Worm (Caenorhabditis elegans) whole organism, young adult: ENCODE results near the gene C29E4.11.

ENCODE experiments used
- ccch-3 ChIP-seq: fragments of 200-800 bp; sonication (Bioruptor generic); optimal IDR thresholded peaks from 2 replicates; lab custom pipeline; 2018; ENCODE audit warnings: mild to moderate bottlenecking, missing genetic modification characterization, missing compliant biosample characterization
- ceh-100 ChIP-seq: fragments of 200-800 bp; sonication (Bioruptor generic); IDR thresholded peaks from 2 replicates; pipeline ENCODE4 v1.3.6; 2022; ENCODE audit warnings: missing genetic modification reagents, missing genetic modification characterization, missing compliant biosample characterization
- ceh-27 ChIP-seq: fragments of 200-800 bp; sonication (Bioruptor generic); optimal IDR thresholded peaks from 2 replicates; lab custom pipeline; 2018; ENCODE audit warnings: mild to moderate bottlenecking, missing genetic modification characterization, moderate library complexity, missing compliant biosample characterization
- gei-17 ChIP-seq: fragments of 200-800 bp; sonication (Bioruptor generic); optimal IDR thresholded peaks from 2 replicates; lab custom pipeline; 2018; ENCODE audit warnings: mild to moderate bottlenecking, missing genetic modification characterization, missing compliant biosample characterization
- lir-1 ChIP-seq: fragments of 200-800 bp; sonication (Bioruptor generic); conservative IDR thresholded peaks from 2 replicates; pipeline ENCODE4 v1.3.6; 2022; ENCODE audit warnings: missing genetic modification reagents, missing genetic modification characterization, missing compliant biosample characterization
- mel-28 ChIP-seq: sonication (generic microtip); optimal IDR thresholded peaks from 2 replicates; lab custom pipeline; 2016; ENCODE audit warnings: borderline replicate concordance, mild to moderate bottlenecking, missing genetic modification characterization, missing compliant biosample characterization
- nhr-27 ChIP-seq: fragments of 200-800 bp; sonication (Bioruptor generic); optimal IDR thresholded peaks from 2 replicates; lab custom pipeline; 2018; ENCODE audit warnings: mild to moderate bottlenecking, missing genetic modification characterization, moderate library complexity, missing compliant biosample characterization
- snpc-1.3 ChIP-seq: sonication (generic microtip); optimal IDR thresholded peaks from 2 replicates; lab custom pipeline; 2017; ENCODE audit warnings: missing genetic modification characterization, mild to moderate bottlenecking, missing compliant biosample characterization, antibody characterized with exemption, moderate library complexity, missing genotype, missing genetic modification reagents; ENCODE audit not compliant: insufficient read depth
- tbx-9 ChIP-seq: sonication (generic microtip); optimal IDR thresholded peaks from 2 replicates; lab custom pipeline; 2016; ENCODE audit warnings: borderline replicate concordance, missing genetic modification characterization, inconsistent platforms, missing compliant biosample characterization

DNA sequence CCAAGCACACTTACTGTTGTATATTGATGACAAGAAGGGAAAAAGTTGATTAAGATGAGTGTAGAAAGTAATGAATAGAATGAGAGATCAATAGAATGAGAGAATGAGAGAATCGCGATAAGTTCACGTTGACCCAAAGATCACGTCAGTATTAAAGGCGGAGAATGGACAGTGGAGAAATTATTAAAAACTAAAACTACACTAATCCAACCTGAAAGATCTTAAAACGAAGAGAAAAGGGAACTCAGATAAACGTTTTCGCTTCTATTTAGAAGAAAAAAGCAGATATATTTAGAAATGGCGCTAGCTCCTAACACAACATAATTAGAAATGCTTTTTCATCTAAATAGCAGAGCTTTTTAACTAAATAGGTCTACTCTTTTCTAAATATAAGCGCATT lies 4.7 kb downstream of the C29E4.11 start, which contains the start of gene let-754:
- no peak for TF ChIP-seq nhr-27
- no peak for TF ChIP-seq snpc-1.3 (tag; lab: Kevin White, UChicago)
- no peak for TF ChIP-seq ceh-27 (GFP tag; lab: Kevin White, UChicago)
- TF ChIP-seq ccch-3 (GFP tag; lab: Kevin White, UChicago), result no peak
- no peak for TF ChIP-seq ceh-100 (GFP tag; lab: Robert Waterston, UW)
- no peak for TF ChIP-seq lir-1 (GFP tag; lab: Robert Waterston, UW)
- TF ChIP-seq tbx-9 (tag; lab: Kevin White, UChicago), result no peak
- no peak for TF ChIP-seq mel-28 (tag; lab: Kevin White, UChicago)
- TF ChIP-seq gei-17 (GFP tag; lab: Kevin White, UChicago), result no peak
